Worm (Caenorhabditis elegans): ENCODE data around the gene F20G2.1.
A peak's percentile ranks its signal among the peaks of the same experiment; 100 is the strongest.

Gene F20G2.1

DNA sequence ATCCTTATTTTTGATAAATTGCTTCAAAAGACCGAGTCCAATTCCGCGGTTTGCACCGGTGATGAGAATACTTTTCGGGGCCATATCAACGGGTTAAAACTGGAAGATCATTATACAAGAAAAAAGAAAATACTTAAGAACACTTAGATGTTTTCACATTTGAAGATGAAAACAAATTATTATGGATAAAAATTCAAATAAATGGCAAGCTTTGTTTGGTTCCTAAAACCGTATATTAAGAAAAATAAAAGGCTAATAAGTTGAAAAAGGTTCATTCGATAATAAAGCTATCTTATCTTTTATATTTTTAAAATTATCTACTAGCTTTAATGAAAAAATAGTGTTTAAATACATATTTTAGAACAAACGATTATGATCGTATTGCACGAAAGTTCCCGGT, at the start of gene F20G2.1:
TSS of gene F20G2.1 (minus strand) at position 101 of the 400 bp plus-strand sequence.
- TF ChIP-seq ama-1 (optimal IDR thresholded peaks at IDR 0.05) (no peak), syd-9 (tag; optimal IDR thresholded peaks at IDR 0.05) (no peak), nfya-1 (tag; optimal IDR thresholded peaks at IDR 0.05) (no peak)

DNA sequence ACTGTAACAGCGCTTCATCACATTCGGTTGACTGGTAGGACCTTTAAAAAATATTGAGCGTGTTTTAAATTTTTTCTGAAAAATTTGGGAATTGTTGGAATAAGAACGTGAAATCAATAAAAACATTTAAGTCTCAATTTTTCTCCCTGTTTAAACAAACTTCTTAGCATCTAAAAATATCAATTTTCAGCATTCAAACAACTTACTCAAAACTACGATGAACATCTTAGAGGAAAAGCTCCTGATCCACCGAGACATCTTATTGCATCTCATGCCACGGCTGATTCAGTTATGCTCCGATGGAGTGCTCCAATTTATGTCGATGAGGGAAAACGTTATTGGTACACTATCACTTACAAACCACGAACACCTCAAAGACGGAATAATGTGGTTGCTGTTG, 45.8 kb upstream of the F20G2.1 start:
- TF ChIP-seq rnt-1 (tag; optimal IDR thresholded peaks at IDR 0.05) (no peak), pha-2 (tag; optimal IDR thresholded peaks at IDR 0.05) (no peak), ztf-16 (tag; optimal IDR thresholded peaks at IDR 0.05) (no peak)

DNA sequence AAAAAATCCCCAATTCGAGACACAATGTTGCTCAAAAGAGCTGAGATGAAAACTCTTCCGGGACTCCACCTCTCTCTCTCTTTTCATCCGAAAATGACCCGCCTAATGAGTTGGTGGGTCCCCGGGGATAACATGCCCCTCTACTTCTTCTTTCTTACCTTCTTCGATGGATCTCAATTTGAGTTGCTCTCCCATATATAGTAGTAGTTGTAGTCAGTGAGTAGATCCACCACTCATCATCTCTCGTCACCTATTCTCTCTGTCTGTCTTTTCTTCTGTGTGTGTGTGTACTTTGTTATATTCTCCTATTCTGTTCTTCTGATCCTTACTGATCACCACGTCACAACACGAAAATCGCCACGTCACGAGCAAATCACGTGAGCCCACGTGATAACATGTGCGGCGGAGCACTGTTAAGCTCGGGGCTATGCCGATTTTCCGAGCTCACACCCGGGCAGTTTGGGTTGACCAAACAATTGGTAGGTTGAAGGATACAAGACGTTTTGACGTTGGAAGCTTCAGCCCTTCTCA, 42.9 kb upstream of the F20G2.1 start, which contains the start of gene twk-32:
TSS of gene twk-32 (plus strand) at position 396 of the 531 bp plus-strand sequence.
- TF ChIP-seq ref-2 (tag; optimal IDR thresholded peaks at IDR 0.05) (no peak), hlh-30 (tag; optimal IDR thresholded peaks at IDR 0.05; ENCODE audit: insufficient read depth) (peak; percentile 19)

DNA sequence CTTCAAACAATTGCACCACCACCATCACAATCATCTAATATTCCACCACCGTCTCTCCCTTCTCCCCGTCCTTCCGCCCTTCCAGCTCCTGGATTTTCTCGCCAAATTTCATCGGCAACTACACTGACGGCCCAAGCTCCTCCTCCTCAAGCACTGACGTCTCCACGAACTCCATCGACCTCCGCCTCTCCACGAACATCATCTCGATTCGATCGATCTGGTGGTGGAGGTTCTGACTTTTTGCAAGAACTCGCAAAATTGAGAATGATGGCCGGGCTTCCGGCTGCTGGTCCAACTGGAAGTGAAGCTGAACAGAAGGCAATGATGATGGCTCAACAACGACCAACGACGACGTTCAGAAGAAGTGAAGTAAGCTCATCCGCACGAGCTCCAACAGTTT, 40.7 kb upstream of the F20G2.1 start:
- TF ChIP-seq hlh-15 (tag; optimal IDR thresholded peaks at IDR 0.05) (no peak), pax-1 (tag; optimal IDR thresholded peaks at IDR 0.05) (no peak), ets-4 (tag; optimal IDR thresholded peaks at IDR 0.05) (no peak), hlh-6 (tag; optimal IDR thresholded peaks at IDR 0.05) (no peak), ceh-19 (GFP tag; optimal IDR thresholded peaks at IDR 0.05) (no peak), npax-4 (tag; optimal IDR thresholded peaks at IDR 0.05) (no peak), gmeb-2 (tag; optimal IDR thresholded peaks at IDR 0.05) (no peak), mec-3 (tag; optimal IDR thresholded peaks at IDR 0.05; ENCODE audit: borderline replicate concordance) (no peak)

DNA sequence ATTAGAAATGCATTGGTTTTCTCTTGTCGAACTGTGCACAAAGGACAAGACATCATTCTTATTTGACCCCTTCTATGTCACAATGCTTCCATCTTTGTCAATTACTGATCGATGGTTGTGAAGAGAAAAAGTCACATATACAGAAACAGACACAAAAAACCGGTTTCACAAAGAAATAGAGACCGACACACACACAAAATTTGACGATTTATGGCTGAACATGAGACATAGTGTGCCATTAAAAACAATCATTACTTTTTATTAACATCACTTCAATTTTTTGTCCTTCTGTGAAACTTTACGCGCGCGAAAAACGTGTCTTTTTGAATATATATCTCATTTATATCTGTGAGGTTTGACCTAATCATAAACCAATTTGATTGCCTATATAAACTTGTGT, 37.2 kb upstream of the F20G2.1 start:
- TF ChIP-seq madf-2 (tag; optimal IDR thresholded peaks at IDR 0.05) (no peak), ceh-18 (tag; optimal IDR thresholded peaks at IDR 0.05) (no peak)

DNA sequence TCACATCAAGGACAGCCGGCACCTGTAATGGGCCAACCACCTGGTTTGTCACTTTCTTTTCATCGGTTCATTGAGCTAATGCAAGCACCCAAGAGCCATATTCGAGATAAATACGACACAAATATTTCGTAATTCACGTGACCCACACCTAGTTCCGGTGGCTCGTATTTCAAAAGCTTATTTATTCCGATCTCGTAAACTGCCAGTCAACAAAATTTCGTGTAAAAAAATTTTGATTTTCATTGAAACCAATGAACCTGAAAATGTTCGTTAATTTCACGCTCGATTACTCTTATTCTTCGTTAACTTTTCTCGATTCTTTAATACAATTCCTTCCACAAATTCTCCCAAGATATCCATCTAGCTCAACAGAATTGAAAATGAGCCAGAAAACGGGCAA, 36.7 kb upstream of the F20G2.1 start:
- TF ChIP-seq ceh-30 (tag; optimal IDR thresholded peaks at IDR 0.05), result no peak
- TF ChIP-seq ceh-34 (tag; optimal IDR thresholded peaks at IDR 0.05), result no peak
- no peak for TF ChIP-seq K02D7.2 (tag; optimal IDR thresholded peaks at IDR 0.05)
- TF ChIP-seq nfya-1 (tag; optimal IDR thresholded peaks at IDR 0.05), result no peak
- TF ChIP-seq fkh-6 (tag; optimal IDR thresholded peaks at IDR 0.05), result no peak
- TF ChIP-seq zip-5 (tag; optimal IDR thresholded peaks at IDR 0.05), result no peak
- TF ChIP-seq pha-2 (tag; optimal IDR thresholded peaks at IDR 0.05), result no peak
- TF ChIP-seq dve-1 (tag; optimal IDR thresholded peaks at IDR 0.05), result no peak
- TF ChIP-seq pqm-1 (tag; optimal IDR thresholded peaks at IDR 0.05), result no peak
- no peak for TF ChIP-seq pax-1 (tag; optimal IDR thresholded peaks at IDR 0.05)

DNA sequence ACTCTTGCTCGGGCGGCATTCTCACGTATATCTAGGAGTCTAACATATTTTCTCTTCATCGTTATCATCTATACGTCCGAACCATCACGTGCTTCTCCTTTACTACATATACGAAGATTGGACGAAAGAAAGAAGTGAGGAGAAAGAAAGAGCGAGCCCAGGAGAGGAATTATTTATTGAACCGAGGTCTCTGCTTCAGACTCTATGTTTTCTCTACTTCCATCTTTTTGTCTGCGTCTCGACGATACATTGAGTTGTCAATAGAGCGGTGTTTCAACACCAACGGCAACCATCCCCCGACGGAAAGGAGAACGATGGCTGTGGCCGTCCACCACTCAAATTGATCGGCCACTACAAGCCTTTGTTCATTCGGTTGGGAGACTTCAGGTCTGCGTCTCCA, 36.0 kb upstream of the F20G2.1 start:
- TF ChIP-seq ceh-31 (tag; optimal IDR thresholded peaks at IDR 0.05) (peak; percentile 92), ceh-2 (tag; optimal IDR thresholded peaks at IDR 0.05) (peak; percentile 51), K09A11.1 (tag; optimal IDR thresholded peaks at IDR 0.05; ENCODE audit: insufficient read depth) (peak; percentile 35), ceh-48 (tag; optimal IDR thresholded peaks at IDR 0.05) (peak; percentile 70), gmeb-2 (tag; optimal IDR thresholded peaks at IDR 0.05) (no peak), nhr-232 (tag; optimal IDR thresholded peaks at IDR 0.05) (no peak), pat-9 (tag; optimal IDR thresholded peaks at IDR 0.05) (peak; percentile 33), pag-3 (tag; optimal IDR thresholded peaks at IDR 0.05; ENCODE audit: borderline replicate concordance) (no peak), syd-9 (tag; optimal IDR thresholded peaks at IDR 0.05) (peak; percentile 38), che-1 (tag; optimal IDR thresholded peaks at IDR 0.05) (no peak), pha-4 (tag; optimal IDR thresholded peaks at IDR 0.05) (no peak), tbx-2 (tag; optimal IDR thresholded peaks at IDR 0.05) (peak; percentile 79), sox-4 (tag; optimal IDR thresholded peaks at IDR 0.05) (no peak), fkh-6 (tag; optimal IDR thresholded peaks at IDR 0.05) (no peak), hlh-13 (GFP tag; optimal IDR thresholded peaks at IDR 0.05) (no peak), ceh-45 (GFP tag; IDR thresholded peaks at IDR 0.05) (no peak), npax-4 (tag; optimal IDR thresholded peaks at IDR 0.05) (no peak), eyg-1 (tag; optimal IDR thresholded peaks at IDR 0.05) (no peak), tbx-7 (tag; optimal IDR thresholded peaks at IDR 0.05) (no peak), K02D7.2 (tag; optimal IDR thresholded peaks at IDR 0.05) (no peak), sdc-2 (tag; optimal IDR thresholded peaks at IDR 0.05) (no peak)
